Fruit fly (Drosophila melanogaster): Measurements from ENCODE around the gene CG15260.

CG15260 gene

dm6 chr2L:15249682-15250081 lies 42.4 kb downstream of the CG15260 start (continued):
- TF ChIP-seq pho (GFP tag; optimal IDR thresholded peaks at IDR 0.05) (no peak), Pdp1 (GFP tag; optimal IDR thresholded peaks at IDR 0.05) (peak in 1 of 2 experiments; percentile 32), CG13287 (GFP tag; IDR thresholded peaks at IDR 0.05; ENCODE audit: partially characterized antibody) (no peak), ken (GFP tag; IDR thresholded peaks at IDR 0.05) (0 out of 3 replicates have a peak, but pooled peaks have one; percentile 7), pita (GFP tag; optimal IDR thresholded peaks at IDR 0.05) (no peak), CG4707 (GFP tag; optimal IDR thresholded peaks at IDR 0.05) (no peak), B-H2 (GFP tag; optimal IDR thresholded peaks at IDR 0.05) (no peak), Oaz (GFP tag; IDR thresholded peaks at IDR 0.05) (no peak), CG15269 (tag; optimal IDR thresholded peaks at IDR 0.05) (no peak), CG10462 (GFP tag; optimal IDR thresholded peaks at IDR 0.05) (no peak), CG14667 (GFP tag; IDR thresholded peaks at IDR 0.05) (no peak), lab (GFP tag; optimal IDR thresholded peaks at IDR 0.05) (no peak), dati (GFP tag; IDR thresholded peaks at IDR 0.05) (no peak), Abd-B (GFP tag; optimal IDR thresholded peaks at IDR 0.05) (peak; percentile 20), p53 (GFP tag; optimal IDR thresholded peaks at IDR 0.05) (no peak), CG17328 (GFP tag; IDR thresholded peaks at IDR 0.05) (no peak), sug (tag; optimal IDR thresholded peaks at IDR 0.05) (no peak), bsh (GFP tag; optimal IDR thresholded peaks at IDR 0.05) (peak in 1 of 2 experiments; percentile 26), yki (optimal IDR thresholded peaks at IDR 0.05) (no peak), dmrt99B (tag; optimal IDR thresholded peaks at IDR 0.05) (peak; percentile 13), slbo (GFP tag; IDR thresholded peaks at IDR 0.05) (peak; percentile 30; the same call in 1 of the 2 replicates), Max (GFP tag; optimal IDR thresholded peaks at IDR 0.05) (no peak), Dad (GFP tag; optimal IDR thresholded peaks at IDR 0.05) (no peak), row (GFP tag; IDR thresholded peaks at IDR 0.05) (peak; percentile 43; the same call in 2 of the 3 replicates), CG33557 (GFP tag; optimal IDR thresholded peaks at IDR 0.05) (no peak), Meics (GFP tag; optimal IDR thresholded peaks at IDR 0.05) (no peak), fd64A (GFP tag; optimal IDR thresholded peaks at IDR 0.05) (no peak), D19B (GFP tag; optimal IDR thresholded peaks at IDR 0.05) (peak; percentile 44), CHES-1-like (GFP tag; optimal IDR thresholded peaks at IDR 0.05) (no peak), Sox102F (GFP tag; optimal IDR thresholded peaks at IDR 0.05) (peak; percentile 11), CG1024 (GFP tag; IDR thresholded peaks at IDR 0.05) (0 out of 2 replicates have a peak, but pooled peaks have one; percentile 8), CG6689 (GFP tag; IDR thresholded peaks at IDR 0.05) (no peak), HLH3B (GFP tag; IDR thresholded peaks at IDR 0.05) (peak; percentile 40; the same call in 1 of the 2 replicates), CG34422 (GFP tag; IDR thresholded peaks at IDR 0.05) (0 out of 3 replicates have a peak, but pooled peaks have one; percentile 29), dimm (GFP tag; IDR thresholded peaks at IDR 0.05) (no peak), Xrp1 (GFP tag; IDR thresholded peaks at IDR 0.05) (peak; percentile 32; the same call in 1 of the 2 replicates), Med (GFP tag) (peak; percentile 77), CG31441 (GFP tag; IDR thresholded peaks at IDR 0.05) (no peak), HLH54F (GFP tag; optimal IDR thresholded peaks at IDR 0.05) (no peak), CG8388 (GFP tag; optimal IDR thresholded peaks at IDR 0.05) (no peak), kni (GFP tag; optimal IDR thresholded peaks at IDR 0.05) (no peak), CG11504 (tag; optimal IDR thresholded peaks at IDR 0.05) (peak; percentile 55), CG9437 (GFP tag; optimal IDR thresholded peaks at IDR 0.05) (no peak), CG14965 (GFP tag; optimal IDR thresholded peaks at IDR 0.05; ENCODE audit: borderline replicate concordance) (no peak), CG18011 (GFP tag; optimal IDR thresholded peaks at IDR 0.05) (no peak), CG30431 (GFP tag; optimal IDR thresholded peaks at IDR 0.05) (peak; percentile 22), CG4282 (GFP tag; optimal IDR thresholded peaks at IDR 0.05) (no peak), CG14710 (tag; optimal IDR thresholded peaks at IDR 0.05) (no peak), Asciz (GFP tag; optimal IDR thresholded peaks at IDR 0.05) (no peak), CG11723 (GFP tag; optimal IDR thresholded peaks at IDR 0.05) (no peak), CG12769 (tag; optimal IDR thresholded peaks at IDR 0.05) (no peak)

Measured in whole organism, embryonic.